Fruit fly (Drosophila melanogaster) whole organism, embryonic: ENCODE results near the gene CG44142.
A peak's percentile ranks its signal among the peaks of the same experiment; 100 is the strongest.

Source experiments
- Adf1 ChIP-seq: fragments of 200-800 bp; sonication (Bioruptor generic); IDR thresholded peaks from 2 replicates; pipeline ENCODE4 v1.3.6; 2022; ENCODE audit warnings: missing biosample characterization, missing genetic modification characterization
- Awh ChIP-seq: fragments of 200-800 bp; sonication (Bioruptor generic); IDR thresholded peaks from 2 replicates; pipeline ENCODE4, ENCODE4 v1.3.6; 2022; ENCODE audit warnings: missing biosample characterization, missing genetic modification characterization
- B-H1 ChIP-seq: fragments of 200-800 bp; sonication (Bioruptor generic); IDR thresholded peaks from 3 replicates; pipeline ENCODE4 v1.3.6; 2022; ENCODE audit warnings: missing biosample characterization, missing genetic modification characterization
- CG10654 ChIP-seq: fragments of 200-800 bp; sonication (Bioruptor generic); optimal IDR thresholded peaks from 2 replicates; lab custom pipeline; 2016; ENCODE audit warnings: missing biosample characterization, missing genetic modification characterization
- CG12299 ChIP-seq: fragments of 200-800 bp; sonication (Bioruptor generic); optimal IDR thresholded peaks from 2 replicates; lab custom pipeline; 2018; ENCODE audit warnings: missing biosample characterization, mild to moderate bottlenecking, missing genetic modification characterization
- CG13424 ChIP-seq: fragments of 200-800 bp; sonication (Bioruptor generic); optimal IDR thresholded peaks from 2 replicates; lab custom pipeline; 2019; ENCODE audit warnings: missing biosample characterization, mild to moderate bottlenecking, missing genetic modification characterization, moderate library complexity
- CG14014 ChIP-seq: fragments of 200-800 bp; sonication (Bioruptor generic); IDR thresholded peaks from 2 replicates; pipeline ENCODE4 v1.3.6; 2022; ENCODE audit warnings: missing biosample characterization, missing genetic modification characterization
- CG15479 ChIP-seq: fragments of 200-800 bp; sonication (Bioruptor generic); optimal IDR thresholded peaks from 3 replicates; lab custom pipeline; 2019; ENCODE audit warnings: missing biosample characterization, mild to moderate bottlenecking, missing genetic modification characterization, moderate library complexity
- CG15514 ChIP-seq: fragments of 200-800 bp; sonication (Bioruptor generic); optimal IDR thresholded peaks from 3 replicates; lab custom pipeline; 2017; ENCODE audit warnings: missing biosample characterization, missing genetic modification characterization, mild to moderate bottlenecking, moderate library complexity, missing genetic modification reagents
- CG18619 ChIP-seq: fragments of 200-800 bp; sonication (Bioruptor generic); optimal IDR thresholded peaks from 3 replicates; lab custom pipeline; 2017; ENCODE audit warnings: missing biosample characterization, mild to moderate bottlenecking, missing genetic modification characterization
- CG6175 ChIP-seq: fragments of 200-800 bp; sonication (Bioruptor generic); IDR thresholded peaks from 3 replicates; pipeline ENCODE4 v1.3.6; 2022; ENCODE audit warnings: missing biosample characterization, missing genetic modification characterization
- CG8765 ChIP-seq: fragments of 200-800 bp; sonication (Bioruptor generic); IDR thresholded peaks from 2 replicates; pipeline ENCODE4 v1.3.6; 2022; ENCODE audit warnings: missing biosample characterization, missing genetic modification characterization
- CG9215 ChIP-seq: fragments of 200-800 bp; sonication (Bioruptor generic); IDR thresholded peaks from 2 replicates; pipeline ENCODE4 v1.3.6; 2022; ENCODE audit warnings: missing biosample characterization, missing genetic modification characterization
- D19B ChIP-seq: fragments of 200-800 bp; sonication (Bioruptor generic); optimal IDR thresholded peaks from 2 replicates; lab custom pipeline; 2017; ENCODE audit warnings: missing biosample characterization, mild to moderate bottlenecking, missing genetic modification characterization
- Dbx ChIP-seq: fragments of 200-800 bp; sonication (Bioruptor generic); IDR thresholded peaks from 3 replicates; pipeline ENCODE4 v1.3.6; 2022; ENCODE audit warnings: missing biosample characterization, missing genetic modification characterization
- Dfd ChIP-seq, 2 experiments: fragments of >200 bp; optimal IDR thresholded peaks; 2 replicates each; lab custom pipeline; 2017; ENCODE audit warnings: missing biosample characterization in 2 of 2, missing genetic modification characterization in 2 of 2
- Dip3 ChIP-seq: fragments of 200-800 bp; sonication (Bioruptor generic); optimal IDR thresholded peaks from 3 replicates; lab custom pipeline; 2016; ENCODE audit warnings: missing biosample characterization, missing genetic modification characterization
- E2f1 ChIP-seq: fragments of 200-800 bp; sonication (Bioruptor generic); IDR thresholded peaks from 2 replicates; pipeline ENCODE4 v1.3.6; 2022; ENCODE audit warnings: missing biosample characterization, missing genetic modification characterization
- Ets65A ChIP-seq: fragments of 200-800 bp; sonication (Bioruptor generic); peaks from one replicate; lab custom pipeline; 2016; ENCODE audit warnings: missing biosample characterization, missing genetic modification characterization
- Fer2 ChIP-seq: fragments of 200-800 bp; sonication (Bioruptor generic); optimal IDR thresholded peaks from 2 replicates; lab custom pipeline; 2018; ENCODE audit warnings: missing biosample characterization, mild to moderate bottlenecking, missing genetic modification characterization, moderate library complexity
- Fer3 ChIP-seq: fragments of 200-800 bp; sonication (Bioruptor generic); optimal IDR thresholded peaks from 2 replicates; lab custom pipeline; 2018; ENCODE audit warnings: missing biosample characterization, mild to moderate bottlenecking, missing genetic modification characterization, moderate library complexity
- Gsc ChIP-seq: fragments of 200-800 bp; sonication (Bioruptor generic); IDR thresholded peaks from 2 replicates; pipeline ENCODE4 v1.3.6; 2022; ENCODE audit warnings: missing biosample characterization, missing genetic modification characterization
- H15 ChIP-seq: fragments of 200-800 bp; sonication (Bioruptor generic); IDR thresholded peaks from 3 replicates; pipeline ENCODE4 v1.3.6; 2022; ENCODE audit warnings: missing biosample characterization, missing genetic modification characterization
- Hmr ChIP-seq: fragments of 200-800 bp; sonication (Bioruptor generic); optimal IDR thresholded peaks from 3 replicates; lab custom pipeline; 2017; ENCODE audit warnings: mild to moderate bottlenecking, missing biosample characterization, missing genetic modification reagents, missing genetic modification characterization
- Lhr ChIP-seq: fragments of 200-800 bp; sonication (Bioruptor generic); optimal IDR thresholded peaks from 3 replicates; lab custom pipeline; 2017; ENCODE audit warnings: mild to moderate bottlenecking, missing biosample characterization, missing genetic modification reagents, missing genetic modification characterization
- Lim3 ChIP-seq: fragments of 200-800 bp; sonication (Bioruptor generic); IDR thresholded peaks from 2 replicates; pipeline ENCODE4 v1.3.6; 2022; ENCODE audit warnings: missing biosample characterization, missing genetic modification characterization
- Mrtf ChIP-seq: fragments of 200-800 bp; sonication (Bioruptor generic); IDR thresholded peaks from 3 replicates; pipeline ENCODE4 v1.3.6; 2022; ENCODE audit warnings: missing biosample characterization, missing genetic modification characterization
- NfI ChIP-seq: fragments of 200-800 bp; sonication (Bioruptor generic); optimal IDR thresholded peaks from 3 replicates; lab custom pipeline; 2018; ENCODE audit warnings: missing biosample characterization, mild to moderate bottlenecking, missing genetic modification characterization, moderate library complexity
- Oli ChIP-seq: fragments of 200-800 bp; sonication (Bioruptor generic); optimal IDR thresholded peaks from 2 replicates; lab custom pipeline; 2018; ENCODE audit warnings: missing biosample characterization, mild to moderate bottlenecking, missing genetic modification characterization, moderate library complexity
- Side ChIP-seq: fragments of 200-800 bp; sonication (Bioruptor generic); optimal IDR thresholded peaks from 2 replicates; lab custom pipeline; 2016; ENCODE audit warnings: missing biosample characterization, missing genetic modification characterization
- Tbp ChIP-seq: fragments of >200 bp; optimal IDR thresholded peaks from 2 replicates; lab custom pipeline; 2018; ENCODE audit warnings: missing biosample characterization, missing genetic modification characterization
- ac ChIP-seq: fragments of 200-800 bp; sonication (Bioruptor generic); optimal IDR thresholded peaks from 3 replicates; lab custom pipeline; 2017; ENCODE audit warnings: missing biosample characterization, mild to moderate bottlenecking, missing genetic modification characterization
- cas ChIP-seq: fragments of 200-800 bp; sonication (Bioruptor generic); IDR thresholded peaks from 2 replicates; pipeline ENCODE4 v1.3.6; 2022; ENCODE audit warnings: missing biosample characterization, missing genetic modification characterization
- cato ChIP-seq: fragments of 200-800 bp; sonication (Bioruptor generic); optimal IDR thresholded peaks from 2 replicates; lab custom pipeline; 2016; ENCODE audit warnings: missing biosample characterization, missing genetic modification characterization, borderline replicate concordance
- ci ChIP-seq: fragments of 200-800 bp; sonication (Bioruptor generic); IDR thresholded peaks from 3 replicates; pipeline ENCODE4 v1.3.6; 2022; ENCODE audit warnings: missing biosample characterization, missing genetic modification characterization
- dmrt99B ChIP-seq: fragments of 200-800 bp; sonication (Bioruptor generic); optimal IDR thresholded peaks from 2 replicates; lab custom pipeline; 2018; ENCODE audit warnings: missing biosample characterization, mild to moderate bottlenecking, missing genetic modification characterization, moderate library complexity
- exex ChIP-seq: fragments of 200-800 bp; sonication (Bioruptor generic); optimal IDR thresholded peaks from 4 replicates; lab custom pipeline; 2018; ENCODE audit warnings: missing biosample characterization, mild to moderate bottlenecking, missing genetic modification characterization, moderate library complexity
- fd64A ChIP-seq: fragments of 200-800 bp; sonication (Bioruptor generic); optimal IDR thresholded peaks from 3 replicates; lab custom pipeline; 2018; ENCODE audit warnings: missing biosample characterization, mild to moderate bottlenecking, missing genetic modification characterization
- fu2 ChIP-seq: fragments of 200-800 bp; sonication (Bioruptor generic); optimal IDR thresholded peaks from 2 replicates; lab custom pipeline; 2016; ENCODE audit warnings: missing biosample characterization, missing genetic modification characterization
- gsb ChIP-seq: fragments of 200-800 bp; sonication (Bioruptor generic); IDR thresholded peaks from 2 replicates; pipeline ENCODE4 v1.3.6; 2022; ENCODE audit warnings: missing biosample characterization, missing genetic modification characterization
- jigr1 ChIP-seq: fragments of 200-800 bp; sonication (Bioruptor generic); IDR thresholded peaks from 3 replicates; pipeline ENCODE4 v1.3.6; 2022; ENCODE audit warnings: missing biosample characterization, missing genetic modification characterization
- nau ChIP-seq: fragments of 200-800 bp; sonication (Bioruptor generic); optimal IDR thresholded peaks from 3 replicates; lab custom pipeline; 2017; ENCODE audit warnings: missing biosample characterization, mild to moderate bottlenecking, missing genetic modification characterization, missing genetic modification reagents
- pum ChIP-seq: fragments of 200-800 bp; sonication (Bioruptor generic); optimal IDR thresholded peaks from 2 replicates; lab custom pipeline; 2016; ENCODE audit warnings: missing biosample characterization, missing genetic modification characterization
- run ChIP-seq: fragments of 200-800 bp; sonication (Bioruptor generic); optimal IDR thresholded peaks from 3 replicates; lab custom pipeline; 2018; ENCODE audit warnings: missing biosample characterization, mild to moderate bottlenecking, missing genetic modification characterization
- sima ChIP-seq: fragments of 200-800 bp; sonication (Bioruptor generic); optimal IDR thresholded peaks from 2 replicates; lab custom pipeline; 2016; ENCODE audit warnings: missing biosample characterization, missing genetic modification characterization
- sisA ChIP-seq: fragments of 200-800 bp; sonication (Bioruptor generic); IDR thresholded peaks from 2 replicates; pipeline ENCODE4 v1.3.6; 2022; ENCODE audit warnings: missing biosample characterization, missing genetic modification characterization
- slbo ChIP-seq: fragments of 200-800 bp; sonication (Bioruptor generic); IDR thresholded peaks from 2 replicates; pipeline ENCODE4 v1.3.6; 2022; ENCODE audit warnings: missing biosample characterization, missing genetic modification characterization
- slp2 ChIP-seq: fragments of 200-800 bp; sonication (Bioruptor generic); optimal IDR thresholded peaks from 2 replicates; lab custom pipeline; 2016; ENCODE audit warnings: missing biosample characterization, missing genetic modification characterization
- tll ChIP-seq, 2 experiments: fragments of 200-800 bp in 1 of 2; fragments of >200 bp in 1 of 2; sonication (Bioruptor generic) in 1 of 2; optimal IDR thresholded peaks; 2 replicates each; lab custom pipeline; 2017 to 2019; ENCODE audit warnings: missing biosample characterization in 2 of 2, missing genetic modification characterization in 2 of 2, mild to moderate bottlenecking in 1 of 2, moderate library complexity in 1 of 2
- tna ChIP-seq: fragments of 200-800 bp; sonication (Bioruptor generic); IDR thresholded peaks from 2 replicates; pipeline ENCODE4 v1.3.6; 2022; ENCODE audit warnings: missing biosample characterization, missing genetic modification characterization; ENCODE audit not compliant: partially characterized antibody
- toy ChIP-seq: fragments of 200-800 bp; sonication (Bioruptor generic); IDR thresholded peaks from 2 replicates; pipeline ENCODE4 v1.3.6; 2022; ENCODE audit warnings: missing biosample characterization, missing genetic modification characterization

The CG44142 gene

DNA sequence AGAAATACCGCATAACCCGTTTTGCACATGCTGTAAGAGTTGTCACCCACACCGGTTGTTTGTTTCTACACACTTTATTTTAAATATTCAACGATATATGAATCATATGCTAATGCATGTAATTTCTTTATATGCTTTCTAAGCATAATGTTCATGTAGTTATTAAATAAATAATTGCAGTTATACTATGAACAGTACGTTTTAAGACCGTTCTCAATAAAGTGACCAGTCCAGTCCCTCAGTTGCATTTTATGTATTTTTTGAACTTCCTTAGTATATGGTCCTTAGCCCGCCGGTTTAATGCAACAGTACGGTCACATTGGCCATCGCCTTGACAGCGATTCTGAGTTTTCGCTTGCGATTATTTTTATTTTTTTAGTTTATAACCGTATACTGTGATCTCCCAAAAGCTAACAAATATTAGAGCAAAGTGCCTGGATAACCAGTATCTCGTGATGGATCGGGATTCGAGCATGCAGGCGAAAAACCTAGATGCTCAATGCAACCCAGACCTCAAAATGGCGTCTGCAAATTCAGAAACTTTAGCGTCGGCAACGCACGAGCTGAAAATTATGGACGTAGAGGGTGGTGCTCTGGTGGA lies 48.8 kb downstream of the CG44142 start, which contains the start of gene Ravus (continued):
- peak; percentile 23 for TF ChIP-seq CG10654 (GFP tag; lab: Kevin White, UChicago)
- peak; percentile 5 for TF ChIP-seq CG18619
- TF ChIP-seq cas (GFP tag; lab: Robert Waterston, UW), result no peak
- no peak for TF ChIP-seq E2f1 (GFP tag; lab: Robert Waterston, UW)
- TF ChIP-seq ac (GFP tag; lab: Kevin White, UChicago), result no peak
- TF ChIP-seq CG8765 (GFP tag; lab: Robert Waterston, UW), result no peak
- TF ChIP-seq Lhr (GFP tag; lab: Kevin White, UChicago), result peak; percentile 73
- TF ChIP-seq CG9215 (GFP tag; lab: Robert Waterston, UW), result peak; percentile 55; the same call in 1 of the 2 replicates
- TF ChIP-seq CG13424 (tag; lab: Kevin White, UChicago), result peak; percentile 65
- no peak for TF ChIP-seq Lim3 (GFP tag; lab: Robert Waterston, UW)
- TF ChIP-seq slbo (GFP tag; lab: Robert Waterston, UW), result peak; percentile 67
- TF ChIP-seq Adf1 (GFP tag; lab: Robert Waterston, UW), result no peak
- TF ChIP-seq B-H1, result no peak
- TF ChIP-seq Tbp (GFP tag; lab: Kevin White, UChicago), result no peak
- no peak for TF ChIP-seq ci (GFP tag; lab: Robert Waterston, UW)
- TF ChIP-seq Mrtf (GFP tag; lab: Robert Waterston, UW), result no peak
- TF ChIP-seq Hmr (GFP tag; lab: Kevin White, UChicago), result no peak
- peak; percentile 23 for TF ChIP-seq Side
- peak; percentile 59 for TF ChIP-seq CG15514 (GFP tag; lab: Kevin White, UChicago)
- peak; percentile 26 for TF ChIP-seq Fer2 (tag; lab: Kevin White, UChicago)
- no peak for TF ChIP-seq jigr1
- TF ChIP-seq nau (GFP tag; lab: Kevin White, UChicago), result no peak
- TF ChIP-seq tll (GFP tag; optimal IDR thresholded peaks at IDR 0.05; lab: Kevin White, UChicago), result peak in 1 of 2 experiments; percentile 26
- TF ChIP-seq tna (GFP tag; lab: Robert Waterston, UW), result no peak
- TF ChIP-seq run (tag; lab: Kevin White, UChicago), result no peak
- no peak for TF ChIP-seq CG6175
- peak; percentile 33 for TF ChIP-seq pum (GFP tag; lab: Kevin White, UChicago)
- peak; percentile 34 for TF ChIP-seq Oli
- TF ChIP-seq CG15479 (GFP tag; lab: Kevin White, UChicago), result no peak
- TF ChIP-seq Ets65A (GFP tag; lab: Kevin White, UChicago), result peak; percentile 93
- TF ChIP-seq dmrt99B (tag; lab: Kevin White, UChicago), result no peak
- 0 out of 2 replicates have a peak, but pooled peaks have one; percentile 35 for TF ChIP-seq sisA
- TF ChIP-seq fd64A, result no peak
- peak; percentile 49; the same call in 2 of the 3 replicates for TF ChIP-seq Dbx (GFP tag; lab: Robert Waterston, UW)
- TF ChIP-seq fu2, result peak; percentile 37
- no peak for TF ChIP-seq CG12299 (tag; lab: Kevin White, UChicago)
- peak; percentile 60 for TF ChIP-seq Fer3 (tag; lab: Kevin White, UChicago)
- TF ChIP-seq D19B (GFP tag; lab: Kevin White, UChicago), result no peak
- TF ChIP-seq Gsc (GFP tag; lab: Robert Waterston, UW), result no peak
- no peak for TF ChIP-seq gsb (GFP tag; lab: Robert Waterston, UW)
- no peak for TF ChIP-seq exex (tag; lab: Kevin White, UChicago)
- TF ChIP-seq Awh (GFP tag; lab: Robert Waterston, UW), result no peak
- no peak for TF ChIP-seq CG14014
- peak; percentile 9 for TF ChIP-seq cato (GFP tag; lab: Kevin White, UChicago)
- peak; percentile 28 for TF ChIP-seq slp2 (GFP tag; lab: Kevin White, UChicago)
- TF ChIP-seq sima (GFP tag; lab: Kevin White, UChicago), result no peak
- TF ChIP-seq NfI (GFP tag; lab: Kevin White, UChicago), result peak; percentile 34
- no peak for TF ChIP-seq toy (GFP tag; lab: Robert Waterston, UW)
- TF ChIP-seq H15 (GFP tag; lab: Robert Waterston, UW), result 0 out of 3 replicates have a peak, but pooled peaks have one; percentile 2
- peak; percentile 62 for TF ChIP-seq Dip3 (GFP tag; lab: Kevin White, UChicago)
- TF ChIP-seq Dfd (GFP tag; optimal IDR thresholded peaks at IDR 0.05; lab: Kevin White, UChicago), result no peak
